Fruit fly (Drosophila melanogaster): Measurements from ENCODE around the gene Phf7.

Phf7 gene

dm6 chrX:20159679-20160140 lies 5.9 kb downstream of the Phf7 start, which contains the start of gene Rab35 (continued):
- TF ChIP-seq Bteb2 (GFP tag; optimal IDR thresholded peaks at IDR 0.05) (no peak), fd102C (GFP tag; optimal IDR thresholded peaks at IDR 0.05) (no peak), Spps (tag; optimal IDR thresholded peaks at IDR 0.05) (no peak), CG8478 (optimal IDR thresholded peaks at IDR 0.05) (no peak), dpn (GFP tag; optimal IDR thresholded peaks at IDR 0.05) (no peak), dimm (GFP tag; IDR thresholded peaks at IDR 0.05) (no peak), en (GFP tag; optimal IDR thresholded peaks at IDR 0.05) (no peak), Dref (GFP tag; IDR thresholded peaks at IDR 0.05) (peak; percentile 77), CG34224 (GFP tag; IDR thresholded peaks at IDR 0.05; ENCODE audit: partially characterized antibody) (peak; percentile 92), Doc2 (GFP tag; IDR thresholded peaks at IDR 0.05) (no peak), CG12219 (GFP tag; optimal IDR thresholded peaks at IDR 0.05) (no peak), chinmo (GFP tag; IDR thresholded peaks at IDR 0.05; ENCODE audit: partially characterized antibody) (peak; percentile 72; the same call in 1 of the 4 replicates), CG1529 (GFP tag; optimal IDR thresholded peaks at IDR 0.05) (no peak), Ravus (GFP tag; IDR thresholded peaks at IDR 0.05) (no peak), eyg (GFP tag; optimal IDR thresholded peaks at IDR 0.05) (no peak), CG4404 (GFP tag; IDR thresholded peaks at IDR 0.05) (no peak), CG16815 (GFP tag; optimal IDR thresholded peaks at IDR 0.05) (no peak), CG8388 (GFP tag; optimal IDR thresholded peaks at IDR 0.05) (no peak), vvl (GFP tag; IDR thresholded peaks at IDR 0.05) (peak; percentile 34; the same call in 1 of the 2 replicates), NK7.1 (GFP tag; optimal IDR thresholded peaks at IDR 0.05) (no peak), sima (GFP tag; optimal IDR thresholded peaks at IDR 0.05) (no peak), CG17802 (tag; optimal IDR thresholded peaks at IDR 0.05) (no peak), CG13296 (GFP tag; optimal IDR thresholded peaks at IDR 0.05) (no peak), sim (GFP tag; IDR thresholded peaks at IDR 0.05) (no peak), Fer3 (tag; optimal IDR thresholded peaks at IDR 0.05) (no peak), z (GFP tag; IDR thresholded peaks at IDR 0.05) (no peak), ftz-f1 (GFP tag; optimal IDR thresholded peaks at IDR 0.05) (no peak), fu2 (GFP tag; optimal IDR thresholded peaks at IDR 0.05) (no peak), Oli (tag; optimal IDR thresholded peaks at IDR 0.05) (no peak), esg (GFP tag; conservative IDR thresholded peaks at IDR 0.05) (0 out of 2 replicates have a peak, but pooled peaks have one; percentile 13), HLH54F (GFP tag; optimal IDR thresholded peaks at IDR 0.05) (peak; percentile 4), Dad (GFP tag; optimal IDR thresholded peaks at IDR 0.05) (no peak), crol (GFP tag; IDR thresholded peaks at IDR 0.05) (no peak), CG6813 (GFP tag; optimal IDR thresholded peaks at IDR 0.05) (no peak), dati (GFP tag; IDR thresholded peaks at IDR 0.05) (no peak), pnt (GFP tag; optimal IDR thresholded peaks at IDR 0.05) (no peak), MESR4 (GFP tag; optimal IDR thresholded peaks at IDR 0.05) (peak; percentile 82), Lim3 (GFP tag; IDR thresholded peaks at IDR 0.05) (no peak), gro (GFP tag; optimal IDR thresholded peaks at IDR 0.05) (no peak), CG8290 (GFP tag; optimal IDR thresholded peaks at IDR 0.05) (peak; percentile 38), CG8290 (tag; optimal IDR thresholded peaks at IDR 0.05) (no peak), CG31365 (tag; optimal IDR thresholded peaks at IDR 0.05) (no peak), Hr78 (GFP tag; optimal IDR thresholded peaks at IDR 0.05) (no peak), Deaf1 (tag; optimal IDR thresholded peaks at IDR 0.05) (no peak), wdn (GFP tag; IDR thresholded peaks at IDR 0.05) (no peak), Ets97D (GFP tag; optimal IDR thresholded peaks at IDR 0.05) (peak; percentile 44), knrl (GFP tag; IDR thresholded peaks at IDR 0.05; ENCODE audit: partially characterized antibody) (peak; percentile 96), dan (GFP tag; IDR thresholded peaks at IDR 0.05) (no peak), pfk (GFP tag; optimal IDR thresholded peaks at IDR 0.05) (no peak), HHEX (GFP tag; optimal IDR thresholded peaks at IDR 0.05) (no peak), CG14860 (GFP tag; IDR thresholded peaks at IDR 0.05; ENCODE audit: partially characterized antibody) (peak; percentile 93), CG6272 (GFP tag; IDR thresholded peaks at IDR 0.05) (no peak)
